Fruit fly (Drosophila melanogaster) whole organism, pupa: ENCODE data around the gene Nepl15.

Experiments
- CG13204 ChIP-seq: fragments of 200-800 bp; sonication (Bioruptor generic); optimal IDR thresholded peaks from 2 replicates; lab custom pipeline; 2018; ENCODE audit warnings: missing biosample characterization, mild to moderate bottlenecking, missing genetic modification characterization, moderate library complexity
- CG14655 ChIP-seq: fragments of 200-800 bp; sonication (Bioruptor generic); optimal IDR thresholded peaks from 3 replicates; lab custom pipeline; 2017; ENCODE audit warnings: mild to moderate bottlenecking, missing biosample characterization, missing genetic modification reagents, missing genetic modification characterization
- CG32121 ChIP-seq: fragments of 200-800 bp; sonication (Bioruptor generic); IDR thresholded peaks from 2 replicates; pipeline ENCODE4 v1.3.6; 2022; ENCODE audit warnings: missing biosample characterization, missing genetic modification characterization
- CG34367 ChIP-seq: fragments of 200-800 bp; sonication (Bioruptor generic); optimal IDR thresholded peaks from 2 replicates; lab custom pipeline; 2018; ENCODE audit warnings: missing biosample characterization, mild to moderate bottlenecking, missing genetic modification characterization
- CG8159 ChIP-seq: fragments of 200-800 bp; sonication (Bioruptor generic); optimal IDR thresholded peaks from 3 replicates; lab custom pipeline; 2018; ENCODE audit warnings: missing biosample characterization, mild to moderate bottlenecking, missing genetic modification characterization, moderate library complexity
- CG8301 ChIP-seq: fragments of 200-800 bp; sonication (Bioruptor generic); optimal IDR thresholded peaks from 2 replicates; lab custom pipeline; 2018; ENCODE audit warnings: missing biosample characterization, mild to moderate bottlenecking, missing genetic modification characterization
- CG9948 ChIP-seq: fragments of 200-800 bp; sonication (Bioruptor generic); optimal IDR thresholded peaks from 2 replicates; lab custom pipeline; 2018; ENCODE audit warnings: missing biosample characterization, mild to moderate bottlenecking, missing genetic modification characterization, moderate library complexity
- D1 ChIP-seq: fragments of 200-800 bp; sonication (Bioruptor generic); optimal IDR thresholded peaks from 2 replicates; lab custom pipeline; 2018; ENCODE audit warnings: missing biosample characterization, mild to moderate bottlenecking, missing genetic modification characterization, moderate library complexity
- Ets98B ChIP-seq: fragments of 200-800 bp; sonication (Bioruptor generic); IDR thresholded peaks from 2 replicates; pipeline ENCODE4 v1.3.6; 2022; ENCODE audit warnings: missing biosample characterization, missing genetic modification characterization
- Pif1A ChIP-seq: fragments of 200-800 bp; sonication (Bioruptor generic); optimal IDR thresholded peaks from 3 replicates; lab custom pipeline; 2016; ENCODE audit warnings: missing biosample characterization, missing genetic modification characterization
- Pif1B ChIP-seq: fragments of 200-800 bp; sonication (Bioruptor generic); optimal IDR thresholded peaks from 3 replicates; lab custom pipeline; 2016; ENCODE audit warnings: missing biosample characterization, missing genetic modification characterization
- fd96Ca ChIP-seq: fragments of 200-800 bp; sonication (Bioruptor generic); IDR thresholded peaks from 3 replicates; pipeline ENCODE4 v1.3.6; 2022; ENCODE audit warnings: missing biosample characterization, missing genetic modification characterization
- gl ChIP-seq: fragments of 200-800 bp; sonication (Bioruptor generic); optimal IDR thresholded peaks from 2 replicates; lab custom pipeline; 2018; ENCODE audit warnings: missing biosample characterization, mild to moderate bottlenecking, missing genetic modification characterization
- rn ChIP-seq: fragments of 200-800 bp; sonication (Bioruptor generic); IDR thresholded peaks from 2 replicates; pipeline ENCODE4 v1.3.6; 2022; ENCODE audit warnings: missing biosample characterization, missing genetic modification characterization

dm6 chr3R:22750039-22750438 is 15.9 kb downstream of the Nepl15 start:
- TF ChIP-seq CG14655 (no peak), CG13204 (GFP tag; lab: Kevin White, UChicago) (no peak), fd96Ca (GFP tag; lab: Robert Waterston, UW) (no peak), Pif1A (GFP tag; lab: Kevin White, UChicago) (no peak), Ets98B (no peak), CG8301 (tag; lab: Kevin White, UChicago) (no peak), D1 (no peak), gl (tag; lab: Kevin White, UChicago) (no peak), CG8159 (tag; lab: Kevin White, UChicago) (no peak), CG34367 (tag; lab: Kevin White, UChicago) (no peak), CG32121 (no peak), CG9948 (tag; lab: Kevin White, UChicago) (no peak), Pif1B (GFP tag; lab: Kevin White, UChicago) (no peak), rn (GFP tag; lab: Robert Waterston, UW) (no peak)
